Fruit fly (Drosophila melanogaster) whole organism, wandering third instar larva: ENCODE results near the gene CG34247.

ENCODE experiments used
- Abd-B ChIP-seq: fragments of >200 bp; optimal IDR thresholded peaks from 2 replicates; lab custom pipeline; 2017; ENCODE audit warnings: missing biosample characterization, missing genetic modification characterization
- CG32264 ChIP-seq: fragments of 200-800 bp; sonication (Bioruptor generic); optimal IDR thresholded peaks from 2 replicates; lab custom pipeline; 2016; ENCODE audit warnings: missing biosample characterization, missing genetic modification characterization
- CG9705 ChIP-seq: fragments of 200-800 bp; sonication (Bioruptor generic); optimal IDR thresholded peaks from 2 replicates; lab custom pipeline; 2018; ENCODE audit warnings: missing biosample characterization, mild to moderate bottlenecking, missing genetic modification characterization
- CrebA ChIP-seq: fragments of 200-800 bp; sonication (Bioruptor generic); optimal IDR thresholded peaks from 2 replicates; lab custom pipeline; 2016; ENCODE audit warnings: missing biosample characterization, mild to moderate bottlenecking, missing genetic modification characterization, borderline replicate concordance
- Dfd ChIP-seq: fragments of >200 bp; optimal IDR thresholded peaks from 2 replicates; lab custom pipeline; 2017; ENCODE audit warnings: missing biosample characterization, missing genetic modification characterization
- Dif ChIP-seq: fragments of 200-275, 200-300 bp; sonication (Bioruptor generic); optimal IDR thresholded peaks from 2 replicates; lab custom pipeline; 2018; ENCODE audit warnings: missing biosample characterization, missing genetic modification characterization; ENCODE audit not compliant: partially characterized antibody
- GATAd ChIP-seq: sonication (Bioruptor generic); optimal IDR thresholded peaks from 2 replicates; lab custom pipeline; 2016; ENCODE audit warnings: missing biosample characterization, missing genetic modification characterization
- HLH106 ChIP-seq: fragments of 200-800 bp; optimal IDR thresholded peaks from 3 replicates; lab custom pipeline; 2019; ENCODE audit warnings: missing biosample characterization, mild to moderate bottlenecking, missing genetic modification characterization, moderate library complexity
- Hnf4 ChIP-seq: fragments of 200-800 bp; sonication (Bioruptor generic); optimal IDR thresholded peaks from 2 replicates; lab custom pipeline; 2016; ENCODE audit warnings: missing biosample characterization, mild to moderate bottlenecking, missing genetic modification characterization
- Hr78 ChIP-seq: fragments of >200 bp; optimal IDR thresholded peaks from 2 replicates; lab custom pipeline; 2017; ENCODE audit warnings: missing biosample characterization, missing genetic modification characterization
- Jra ChIP-seq: sonication (Bioruptor generic); optimal IDR thresholded peaks from 2 replicates; lab custom pipeline; 2016; ENCODE audit warnings: missing biosample characterization, missing genetic modification characterization
- Myc ChIP-seq: fragments of >200 bp; optimal IDR thresholded peaks from 2 replicates; lab custom pipeline; 2017
- N ChIP-seq: fragments of >200 bp; optimal IDR thresholded peaks from 2 replicates; lab custom pipeline; 2018; ENCODE audit warnings: missing biosample characterization, missing external identifiers, missing genetic modification characterization
- OdsH ChIP-seq: fragments of 200-800 bp; sonication (Bioruptor generic); optimal IDR thresholded peaks from 2 replicates; lab custom pipeline; 2016; ENCODE audit warnings: missing biosample characterization, mild to moderate bottlenecking, missing genetic modification characterization
- Rel ChIP-seq, 2 experiments: fragments of 200-800 bp; sonication (Bioruptor generic) in 1 of 2; optimal IDR thresholded peaks; 2 replicates in 1 of 2; 3 replicates in 1 of 2; lab custom pipeline; 2016 to 2019; ENCODE audit warnings: mild to moderate bottlenecking in 2 of 2, missing biosample characterization in 2 of 2, missing genetic modification characterization in 2 of 2, moderate library complexity in 1 of 2
- Sp1 ChIP-seq: fragments of 200-800 bp; sonication (Bioruptor generic); optimal IDR thresholded peaks from 3 replicates; lab custom pipeline; 2019; ENCODE audit warnings: missing biosample characterization, mild to moderate bottlenecking, missing genetic modification characterization, moderate library complexity
- Vsx2 ChIP-seq: fragments of 200-300, 225-300 bp; sonication (Bioruptor generic); optimal IDR thresholded peaks from 2 replicates; lab custom pipeline; 2018; ENCODE audit warnings: missing biosample characterization, missing genetic modification characterization; ENCODE audit not compliant: partially characterized antibody
- br ChIP-seq: fragments of 200-800 bp; sonication (Bioruptor generic); optimal IDR thresholded peaks from 2 replicates; lab custom pipeline; 2016; ENCODE audit warnings: missing biosample characterization, missing genetic modification characterization
- brk ChIP-seq: fragments of 200-800 bp; sonication (Bioruptor generic); optimal IDR thresholded peaks from 2 replicates; lab custom pipeline; 2016; ENCODE audit warnings: missing biosample characterization, mild to moderate bottlenecking, missing genetic modification characterization
- dmrt93B ChIP-seq: fragments of 200-800 bp; sonication (Bioruptor generic); optimal IDR thresholded peaks from 2 replicates; lab custom pipeline; 2018; ENCODE audit warnings: missing biosample characterization, mild to moderate bottlenecking, missing genetic modification characterization
- dsf ChIP-seq: sonication (Bioruptor generic); optimal IDR thresholded peaks from 2 replicates; lab custom pipeline; 2016; ENCODE audit warnings: missing biosample characterization, missing genetic modification characterization, borderline replicate concordance
- ey ChIP-seq: fragments of 200-800 bp; sonication (Bioruptor generic); optimal IDR thresholded peaks from 2 replicates; lab custom pipeline; 2016; ENCODE audit warnings: missing biosample characterization, missing genetic modification characterization
- foxo ChIP-seq, 2 experiments: fragments of 200-800 bp; sonication (Bioruptor generic); optimal IDR thresholded peaks; 2 replicates in 1 of 2; 3 replicates in 1 of 2; lab custom pipeline; 2016 to 2017; ENCODE audit warnings: missing biosample characterization in 2 of 2, missing genetic modification characterization in 2 of 2
- fru ChIP-seq: fragments of 200-800 bp; sonication (Bioruptor generic); optimal IDR thresholded peaks from 3 replicates; lab custom pipeline; 2016; ENCODE audit warnings: missing biosample characterization, mild to moderate bottlenecking, missing genetic modification characterization
- h ChIP-seq: fragments of 200-800 bp; sonication (Bioruptor generic); optimal IDR thresholded peaks from 3 replicates; lab custom pipeline; 2016; ENCODE audit warnings: missing biosample characterization, mild to moderate bottlenecking, missing genetic modification characterization
- jim ChIP-seq: fragments of 175-275, 200-325 bp; sonication (Bioruptor generic); optimal IDR thresholded peaks from 2 replicates; lab custom pipeline; 2016; ENCODE audit warnings: missing biosample characterization, mild to moderate bottlenecking, missing genetic modification characterization
- lola ChIP-seq: fragments of >200 bp; optimal IDR thresholded peaks from 2 replicates; lab custom pipeline; 2017; ENCODE audit warnings: missing biosample characterization, missing genetic modification characterization
- pan ChIP-seq: fragments of >200 bp; optimal IDR thresholded peaks from 2 replicates; lab custom pipeline; 2017
- psq ChIP-seq: fragments of 200-800 bp; sonication (Bioruptor generic); optimal IDR thresholded peaks from 3 replicates; lab custom pipeline; 2017; ENCODE audit warnings: missing biosample characterization, mild to moderate bottlenecking, missing genetic modification characterization, moderate library complexity
- rgr ChIP-seq: fragments of 200-800 bp; sonication (Bioruptor generic); optimal IDR thresholded peaks from 3 replicates; lab custom pipeline; 2016; ENCODE audit warnings: missing biosample characterization, mild to moderate bottlenecking, missing genetic modification characterization
- sage ChIP-seq: fragments of 200-800 bp; sonication (Bioruptor generic); optimal IDR thresholded peaks from 2 replicates; lab custom pipeline; 2016; ENCODE audit warnings: missing biosample characterization, mild to moderate bottlenecking, missing genetic modification characterization
- sv ChIP-seq: fragments of 200-800 bp; sonication (Bioruptor generic); optimal IDR thresholded peaks from 3 replicates; lab custom pipeline; 2016; ENCODE audit warnings: missing biosample characterization, missing genetic modification characterization
- tai ChIP-seq: sonication (Bioruptor generic); optimal IDR thresholded peaks from 2 replicates; lab custom pipeline; 2016; ENCODE audit warnings: missing biosample characterization, missing genetic modification characterization
- usp ChIP-seq: fragments of >200 bp; optimal IDR thresholded peaks from 2 replicates; lab custom pipeline; 2017; ENCODE audit warnings: missing biosample characterization, missing genetic modification characterization
- woc ChIP-seq: sonication (Bioruptor generic); optimal IDR thresholded peaks from 2 replicates; lab custom pipeline; 2016; ENCODE audit warnings: missing biosample characterization, mild to moderate bottlenecking, missing genetic modification characterization

Gene CG34247

DNA sequence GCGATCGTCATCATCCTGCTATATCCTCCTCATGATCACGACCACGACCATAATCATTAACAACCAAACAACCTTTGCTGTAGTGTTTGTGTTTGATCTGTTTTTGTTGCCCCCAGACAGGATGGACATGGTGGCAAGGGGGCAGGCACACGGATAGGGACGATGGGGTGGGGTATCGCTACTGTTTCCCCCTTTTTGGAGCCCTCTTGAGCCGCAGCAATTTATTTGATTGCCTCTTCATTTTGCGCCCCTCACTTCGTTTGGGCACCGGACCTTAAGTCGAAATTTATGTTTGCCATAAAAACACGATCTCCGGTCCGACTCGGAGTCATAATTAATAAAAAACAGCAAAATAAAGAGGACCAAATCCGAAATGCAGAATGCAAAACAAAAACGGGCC, 45.6 kb downstream of the CG34247 start:
- TF ChIP-seq HLH106: no peak
- TF ChIP-seq foxo (GFP tag; optimal IDR thresholded peaks at IDR 0.05; lab: Kevin White, UChicago): no peak
- no peak for TF ChIP-seq usp
- peak; percentile 53 for TF ChIP-seq psq
- no peak for TF ChIP-seq CG9705 (GFP tag; lab: Kevin White, UChicago)
- peak; percentile 39 for TF ChIP-seq fru (GFP tag; lab: Kevin White, UChicago)
- TF ChIP-seq OdsH (GFP tag; lab: Kevin White, UChicago): no peak
- TF ChIP-seq Sp1 (GFP tag; lab: Kevin White, UChicago): peak; percentile 4
- TF ChIP-seq Abd-B (GFP tag; lab: Kevin White, UChicago): no peak
- TF ChIP-seq Rel (GFP tag; optimal IDR thresholded peaks at IDR 0.05; lab: Kevin White, UChicago): peak; percentile 16
- TF ChIP-seq Rel (tag; optimal IDR thresholded peaks at IDR 0.05; lab: Kevin White, UChicago): no peak
- TF ChIP-seq jim (GFP tag; lab: Kevin White, UChicago): no peak
- peak; percentile 7 for TF ChIP-seq br
- TF ChIP-seq Hnf4 (GFP tag; lab: Kevin White, UChicago): no peak
- TF ChIP-seq sage (GFP tag; lab: Kevin White, UChicago): no peak
- no peak for TF ChIP-seq brk (GFP tag; lab: Kevin White, UChicago)

DNA sequence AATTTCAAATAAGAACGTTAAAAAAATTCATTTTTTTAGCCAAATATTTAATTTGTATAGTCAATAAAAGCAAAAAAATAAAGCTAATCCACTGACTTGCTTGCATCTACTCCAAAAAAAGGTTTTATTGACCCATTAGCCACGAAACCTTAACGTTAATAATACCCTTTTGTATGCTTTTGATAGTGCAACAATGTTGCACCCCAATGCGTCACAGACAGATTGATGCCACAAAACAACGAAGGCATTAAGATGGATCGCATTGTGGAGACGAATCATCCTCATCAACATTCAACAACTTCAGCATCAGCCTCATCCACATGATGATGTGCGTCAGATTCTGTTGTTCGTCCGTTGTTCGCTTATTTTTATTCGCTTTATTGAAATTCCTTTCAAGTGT, 46.0 kb downstream of the CG34247 start:
- TF ChIP-seq ey (no peak), Vsx2 (no peak), fru (GFP tag; lab: Kevin White, UChicago) (no peak), brk (GFP tag; lab: Kevin White, UChicago) (no peak), Abd-B (GFP tag; lab: Kevin White, UChicago) (no peak), lola (GFP tag; lab: Kevin White, UChicago) (no peak), HLH106 (no peak), Dif (GFP tag; lab: Kevin White, UChicago) (no peak)

DNA sequence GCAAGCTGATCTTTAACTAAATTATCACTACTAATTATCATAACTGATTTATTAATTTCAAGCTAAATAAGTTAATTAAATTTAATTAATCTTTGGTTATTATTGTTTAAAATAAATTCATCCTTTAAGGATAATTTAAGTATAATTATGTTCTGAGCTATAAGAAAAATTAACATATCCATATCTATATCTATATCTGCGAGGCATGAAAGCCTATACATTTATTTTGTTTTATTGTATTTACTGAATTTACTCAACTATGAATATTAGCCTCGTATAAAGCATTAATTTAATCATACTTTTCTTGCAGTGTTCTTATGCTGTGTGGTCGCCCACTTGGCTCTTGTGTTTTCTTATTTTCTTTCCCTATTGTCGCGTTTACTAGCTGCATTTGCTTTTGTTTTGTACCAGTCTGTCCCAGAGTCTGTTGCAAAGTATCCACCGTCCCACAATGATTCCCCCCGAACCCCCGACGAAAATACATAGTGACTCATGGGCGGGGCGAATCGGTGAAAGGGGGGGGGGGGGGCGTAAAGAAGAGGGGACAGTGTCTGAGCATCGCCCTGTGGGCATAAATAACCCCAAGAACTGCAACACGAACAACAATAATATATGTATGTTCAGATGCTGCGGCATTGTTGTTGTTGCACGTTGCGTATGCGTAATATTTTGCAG, 46.7 kb downstream of the CG34247 start:
- no peak for TF ChIP-seq fru (GFP tag; lab: Kevin White, UChicago)
- no peak for TF ChIP-seq HLH106
- TF ChIP-seq br: no peak
- TF ChIP-seq usp: no peak
- no peak for TF ChIP-seq foxo (GFP tag; optimal IDR thresholded peaks at IDR 0.05; lab: Kevin White, UChicago)
- TF ChIP-seq CG32264 (GFP tag; lab: Kevin White, UChicago): no peak
- no peak for TF ChIP-seq h (GFP tag; lab: Kevin White, UChicago)
- TF ChIP-seq Dif (GFP tag; lab: Kevin White, UChicago): no peak
- TF ChIP-seq lola (GFP tag; lab: Kevin White, UChicago): no peak
- no peak for TF ChIP-seq Myc (lab: Kevin White, UChicago)
- no peak for TF ChIP-seq woc (GFP tag; lab: Kevin White, UChicago)
- TF ChIP-seq dmrt93B (GFP tag; lab: Kevin White, UChicago): no peak
- no peak for TF ChIP-seq rgr (GFP tag; lab: Kevin White, UChicago)
- TF ChIP-seq Rel (GFP tag; optimal IDR thresholded peaks at IDR 0.05; lab: Kevin White, UChicago): no peak
- no peak for TF ChIP-seq Rel (tag; optimal IDR thresholded peaks at IDR 0.05; lab: Kevin White, UChicago)
- no peak for TF ChIP-seq ey
- TF ChIP-seq OdsH (GFP tag; lab: Kevin White, UChicago): no peak
- no peak for TF ChIP-seq CrebA (GFP tag; lab: Kevin White, UChicago)

DNA sequence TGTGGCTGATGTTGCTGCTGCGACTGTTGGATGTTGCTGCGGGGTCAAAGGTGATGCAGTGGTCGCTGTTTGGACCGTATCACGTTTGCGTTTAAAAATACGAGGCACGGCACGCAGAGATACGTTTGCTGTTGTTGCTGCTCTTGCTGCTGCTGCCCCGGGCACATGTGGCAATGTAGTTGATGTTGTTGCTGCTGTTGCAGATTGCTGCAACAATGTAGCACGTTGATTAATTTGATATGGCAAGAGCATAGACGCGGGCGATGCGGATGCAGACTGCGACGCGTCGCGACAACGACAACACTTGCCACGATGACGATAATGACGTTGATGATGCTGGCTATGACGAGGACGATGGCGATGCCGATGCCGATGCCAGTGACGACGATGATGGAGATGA, 48.2 kb downstream of the CG34247 start:
- no peak for TF ChIP-seq psq
- no peak for TF ChIP-seq Vsx2
- TF ChIP-seq fru (GFP tag; lab: Kevin White, UChicago): no peak
- TF ChIP-seq sv (GFP tag; lab: Kevin White, UChicago): no peak
- no peak for TF ChIP-seq HLH106
- no peak for TF ChIP-seq GATAd (GFP tag; lab: Kevin White, UChicago)
- no peak for TF ChIP-seq Dfd
- TF ChIP-seq foxo (GFP tag; optimal IDR thresholded peaks at IDR 0.05; lab: Kevin White, UChicago): no peak

DNA sequence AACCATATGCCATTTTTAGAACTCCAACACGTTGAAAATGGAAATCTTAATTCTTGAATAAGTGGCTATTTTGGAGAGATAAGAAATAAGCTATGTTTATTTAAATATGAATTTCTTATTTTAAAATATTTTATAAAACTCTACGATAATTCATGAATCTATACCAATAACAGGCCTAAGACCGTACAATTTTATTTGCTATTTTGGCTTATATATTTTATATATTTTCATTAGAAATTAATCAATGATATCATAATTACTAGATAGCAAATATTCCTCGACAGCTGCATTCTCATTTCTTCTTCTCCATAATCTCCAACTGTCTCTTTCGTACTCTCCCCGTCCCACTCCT, 49.5 kb downstream of the CG34247 start:
- TF ChIP-seq ey (no peak), GATAd (GFP tag; lab: Kevin White, UChicago) (no peak), fru (GFP tag; lab: Kevin White, UChicago) (no peak), OdsH (GFP tag; lab: Kevin White, UChicago) (peak; percentile 45), brk (GFP tag; lab: Kevin White, UChicago) (no peak), pan (lab: Kevin White, UChicago) (no peak), foxo (GFP tag; optimal IDR thresholded peaks at IDR 0.05; lab: Kevin White, UChicago) (peak in 1 of 2 experiments; percentile 36), br (no peak), lola (GFP tag; lab: Kevin White, UChicago) (no peak), Jra (GFP tag; lab: Kevin White, UChicago) (no peak), Myc (lab: Kevin White, UChicago) (no peak), usp (no peak), Abd-B (GFP tag; lab: Kevin White, UChicago) (no peak), CG9705 (GFP tag; lab: Kevin White, UChicago) (no peak), Rel (GFP tag; optimal IDR thresholded peaks at IDR 0.05; lab: Kevin White, UChicago) (no peak), Rel (tag; optimal IDR thresholded peaks at IDR 0.05; lab: Kevin White, UChicago) (no peak), Hnf4 (GFP tag; lab: Kevin White, UChicago) (no peak), rgr (GFP tag; lab: Kevin White, UChicago) (no peak), N (GFP tag; lab: Kevin White, UChicago) (no peak), jim (GFP tag; lab: Kevin White, UChicago) (no peak), Sp1 (GFP tag; lab: Kevin White, UChicago) (peak; percentile 19), Hr78 (no peak), dmrt93B (GFP tag; lab: Kevin White, UChicago) (no peak), h (GFP tag; lab: Kevin White, UChicago) (no peak), CrebA (GFP tag; lab: Kevin White, UChicago) (no peak), Dfd (no peak), tai (GFP tag; lab: Kevin White, UChicago) (no peak), sv (GFP tag; lab: Kevin White, UChicago) (no peak), dsf (no peak), Vsx2 (no peak)
